Fruit fly (Drosophila melanogaster) S2 (cell line): Measurements from ENCODE around the gene CG5521.

Source experiments
- CG8478 ChIP-seq: fragments of >200 bp; optimal IDR thresholded peaks from 2 replicates; lab custom pipeline; 2018
- CTCF ChIP-seq, 2 experiments: fragments of >200 bp; optimal IDR thresholded peaks; 2 replicates each; lab custom pipeline; 2018

DNA sequence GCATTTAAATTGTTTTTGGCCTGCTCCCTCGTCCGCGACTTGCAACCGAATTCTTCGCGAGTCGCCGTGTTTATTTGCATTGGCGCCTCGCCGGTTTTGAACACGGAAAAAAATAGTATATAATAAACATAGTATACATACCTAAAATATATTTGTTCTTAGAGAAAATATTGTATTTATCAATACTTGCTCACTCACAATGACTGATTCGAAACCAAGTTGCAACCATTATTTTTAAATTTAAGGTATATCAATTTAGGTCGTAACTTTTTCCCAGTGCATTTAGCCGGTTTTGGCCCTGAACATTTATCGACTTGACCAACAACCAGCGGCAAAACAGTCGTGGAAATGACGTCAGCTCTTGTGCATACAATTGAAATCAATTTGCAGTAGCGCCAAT lies 38.3 kb upstream of the CG5521 start:
- TF ChIP-seq CG8478 (lab: Kevin White, UChicago) (no peak), CTCF (optimal IDR thresholded peaks at IDR 0.05; lab: Kevin White, UChicago) (no peak)
